Fruit fly (Drosophila melanogaster) ovary, adult (tissue): ENCODE measurements around the gene CG11109.

Experiments used
- CG17801 ChIP-seq: fragments of 200-800 bp; optimal IDR thresholded peaks from 2 replicates; lab custom pipeline; 2019; ENCODE audit warnings: missing biosample characterization, mild to moderate bottlenecking, missing genetic modification characterization, moderate library complexity; ENCODE audit not compliant: partially characterized antibody

Gene CG11109

DNA sequence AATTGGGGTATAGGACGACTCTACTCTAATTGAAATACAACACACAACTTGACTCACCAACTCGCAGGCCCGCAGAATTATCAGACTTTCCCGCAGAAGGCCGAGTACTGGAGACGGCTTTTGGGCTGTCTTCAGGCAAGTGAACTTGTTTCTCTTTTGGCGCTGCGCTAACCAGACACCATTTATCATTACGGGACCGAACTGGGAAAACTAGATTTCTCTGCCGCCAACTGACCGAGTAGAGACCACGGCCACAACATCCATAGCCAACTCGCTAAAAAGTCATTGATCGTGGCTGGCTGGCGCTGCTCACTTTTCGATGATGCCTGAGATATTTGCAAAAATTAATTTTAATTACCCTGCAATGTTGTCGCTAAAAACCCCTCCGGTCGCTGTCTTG, 23.1 kb upstream of the CG11109 start:
- TF ChIP-seq CG17801, result no peak

- TF ChIP-seq CG17801, result peak; percentile 61
These were observed 20.6 kb upstream of the CG11109 start for dm6 chr3L:22851172-22852128.

- no peak for TF ChIP-seq CG17801
These were observed 18.6 kb upstream of the CG11109 start, which contains the start of gene CG32462 for dm6 chr3L:22853412-22853811. CG32462 (minus strand) TSS chr3L:22853512.

DNA sequence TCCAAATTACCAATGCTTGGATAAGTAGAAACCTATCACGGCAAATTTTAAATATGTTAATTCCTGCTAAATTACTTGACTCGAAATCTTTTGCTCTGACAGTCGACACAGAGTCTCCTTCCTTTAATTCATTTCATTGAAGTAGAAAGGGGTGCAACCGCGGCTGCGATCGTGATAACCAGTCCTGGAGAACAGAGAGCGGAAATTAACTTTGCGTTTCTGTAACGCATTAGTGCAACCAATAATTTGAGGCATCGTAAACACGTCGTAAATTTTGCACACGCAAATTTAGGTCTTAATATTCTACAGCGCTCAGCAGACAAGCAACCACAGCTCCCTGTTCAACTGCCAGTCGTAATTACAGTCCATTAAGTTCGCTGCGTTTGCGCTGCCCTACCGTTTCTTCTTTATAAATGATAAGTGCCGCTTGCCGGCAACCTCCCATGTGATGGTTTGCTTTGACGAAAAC, 16.0 kb upstream of the CG11109 start, which contains the start of gene CG32459:
TSS of gene CG32459 (minus strand) at position 51 of the 469 bp plus-strand sequence.
- TF ChIP-seq CG17801, result no peak

- TF ChIP-seq CG17801, result no peak
These were observed 11.5 kb upstream of the CG11109 start, which contains the start of gene CG13239 for dm6 chr3L:22860487-22860886. CG13239 (plus strand) TSS chr3L:22860787.

DNA sequence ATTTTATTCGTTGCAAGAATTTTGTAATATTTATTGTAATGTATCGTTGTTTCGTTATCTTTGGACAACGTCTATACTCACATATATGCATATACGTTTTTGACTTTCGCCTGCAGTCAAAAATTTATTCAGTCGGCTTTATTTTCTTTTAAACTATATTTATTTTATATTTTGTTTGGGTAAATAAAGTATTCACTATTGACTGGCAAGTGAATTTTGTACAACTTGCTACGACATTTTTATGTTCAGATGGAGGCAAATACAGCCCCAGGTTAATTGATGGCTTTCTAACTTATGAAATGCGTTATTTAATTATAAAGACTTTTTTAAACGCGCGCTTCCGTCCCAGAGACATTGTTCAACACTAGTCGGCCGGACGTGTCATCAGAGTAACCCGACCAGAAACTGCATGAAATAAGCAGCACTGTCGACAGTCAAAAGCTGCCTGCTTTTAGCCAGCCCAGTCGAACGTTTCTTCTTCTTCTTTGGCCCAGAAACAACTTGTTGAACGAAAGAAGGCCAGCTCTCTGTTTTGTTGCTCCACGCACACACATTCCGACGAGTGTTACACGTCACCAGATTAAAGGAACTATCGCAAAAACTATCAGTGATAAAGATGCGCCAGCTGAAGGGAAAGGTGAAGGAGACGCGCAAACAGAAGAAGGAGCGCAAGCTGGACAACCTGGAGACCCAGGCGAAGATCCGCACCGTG, 8.5 kb upstream of the CG11109 start, which contains the start of gene CG33169:
TSS of gene CG33169 (plus strand) at position 498 of the 712 bp plus-strand sequence.
- TF ChIP-seq CG17801, result peak; percentile 49

- TF ChIP-seq CG17801, result peak; percentile 14
These were observed 7.5 kb upstream of the CG11109 start, which contains the start of gene CG33170 for dm6 chr3L:22864254-22865060. CG33170 (plus strand) TSS chr3L:22864600.

DNA sequence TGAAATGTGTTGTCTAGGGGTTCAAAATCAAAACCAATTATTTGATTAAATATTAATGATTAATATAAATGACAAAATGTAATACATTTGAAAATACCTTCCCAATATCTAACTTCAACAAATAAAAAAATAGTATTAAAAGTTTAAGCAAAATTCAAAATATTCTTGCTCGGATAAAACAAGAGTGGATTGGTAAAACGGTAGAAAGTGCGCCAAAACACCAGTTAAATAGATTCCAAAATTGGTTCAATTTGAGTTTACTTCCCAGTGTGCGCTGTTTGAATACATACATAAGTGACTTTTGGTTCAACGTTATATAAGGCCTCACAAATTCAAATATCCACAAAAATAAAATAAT, 7.0 kb upstream of the CG11109 start:
- TF ChIP-seq CG17801, result no peak

- TF ChIP-seq CG17801, result peak; percentile 53
These were observed 3.9 kb upstream of the CG11109 start, which contains the start of gene EMC4 for dm6 chr3L:22868070-22868469. EMC4 (minus strand) TSS chr3L:22868243.

DNA sequence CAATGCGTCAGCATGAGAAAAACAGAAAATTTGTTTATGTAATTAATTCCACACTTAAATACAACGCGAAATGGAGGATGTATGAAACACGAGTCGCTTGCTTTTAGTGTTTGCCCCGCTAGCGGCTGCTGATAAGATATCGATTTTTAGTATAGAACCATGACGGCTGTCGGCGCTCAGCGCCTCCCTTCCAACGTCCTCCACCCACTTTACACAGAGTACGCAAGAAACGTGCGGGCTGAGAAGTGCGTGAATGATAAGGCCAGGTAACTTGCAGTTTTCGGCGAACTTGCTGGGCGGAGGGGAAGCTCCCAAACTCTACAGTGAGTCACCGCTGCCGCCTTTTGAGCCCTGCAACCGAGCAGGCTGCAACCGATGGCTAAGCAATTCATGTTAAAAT, 1.6 kb upstream of the CG11109 start:
- no peak for TF ChIP-seq CG17801

DNA sequence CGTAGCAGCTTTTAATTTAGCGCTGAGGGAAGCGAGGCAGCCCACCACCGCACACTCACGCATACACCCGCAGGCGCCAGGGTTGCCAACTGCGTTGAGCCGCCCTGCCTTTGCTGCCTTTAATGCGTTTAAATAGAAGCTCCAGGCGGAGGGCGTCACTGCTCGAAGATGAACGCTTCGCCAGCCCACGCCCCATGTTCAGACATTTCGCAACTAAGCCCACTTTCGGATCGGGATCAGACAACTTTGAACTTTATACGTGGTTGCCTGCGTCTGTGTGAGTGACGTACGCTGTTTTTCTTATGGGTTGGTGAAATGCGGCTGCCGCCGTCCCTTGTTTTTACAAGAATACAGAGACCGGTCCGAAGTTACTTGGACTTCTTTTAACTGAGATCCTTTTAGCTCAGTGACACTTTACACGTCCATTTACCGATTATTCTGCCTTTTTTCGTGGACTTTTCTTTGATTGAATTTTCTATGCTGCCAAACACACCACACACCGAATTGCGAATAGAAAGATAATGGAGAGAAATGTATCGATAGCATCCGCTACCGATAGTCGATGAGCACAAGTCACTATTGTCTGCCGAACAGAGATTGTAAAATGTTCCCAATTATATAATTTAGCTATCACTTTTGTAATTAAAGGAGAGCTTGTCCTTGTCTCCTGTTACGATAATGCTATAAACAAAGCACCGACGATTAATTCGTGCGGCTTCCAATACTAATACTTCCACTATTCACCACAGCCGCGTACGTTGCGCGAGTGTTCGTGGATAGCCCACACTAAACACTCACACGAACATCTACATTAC, 763 bp upstream of the CG11109 start:
- no peak for TF ChIP-seq CG17801

DNA sequence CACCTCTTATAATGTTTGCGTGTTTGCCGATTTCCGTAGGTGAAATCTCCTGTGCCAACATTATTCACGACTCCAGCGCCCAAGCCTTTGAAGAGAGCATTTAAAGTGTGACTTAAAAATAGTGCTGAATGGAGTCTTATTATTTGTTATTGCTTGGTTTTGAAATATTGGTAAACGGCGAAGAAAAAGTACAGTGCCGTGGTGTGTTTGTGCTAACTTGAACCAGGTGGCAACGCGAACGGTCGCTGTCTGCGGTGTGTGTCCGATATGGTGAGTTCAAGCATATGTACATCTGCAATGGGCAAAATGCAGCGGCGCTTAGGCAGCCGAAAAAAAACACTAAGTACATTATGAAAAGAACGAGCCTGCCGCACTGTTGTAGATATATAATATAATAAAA, 5.9 kb downstream of the CG11109 start:
- TF ChIP-seq CG17801, result no peak

DNA sequence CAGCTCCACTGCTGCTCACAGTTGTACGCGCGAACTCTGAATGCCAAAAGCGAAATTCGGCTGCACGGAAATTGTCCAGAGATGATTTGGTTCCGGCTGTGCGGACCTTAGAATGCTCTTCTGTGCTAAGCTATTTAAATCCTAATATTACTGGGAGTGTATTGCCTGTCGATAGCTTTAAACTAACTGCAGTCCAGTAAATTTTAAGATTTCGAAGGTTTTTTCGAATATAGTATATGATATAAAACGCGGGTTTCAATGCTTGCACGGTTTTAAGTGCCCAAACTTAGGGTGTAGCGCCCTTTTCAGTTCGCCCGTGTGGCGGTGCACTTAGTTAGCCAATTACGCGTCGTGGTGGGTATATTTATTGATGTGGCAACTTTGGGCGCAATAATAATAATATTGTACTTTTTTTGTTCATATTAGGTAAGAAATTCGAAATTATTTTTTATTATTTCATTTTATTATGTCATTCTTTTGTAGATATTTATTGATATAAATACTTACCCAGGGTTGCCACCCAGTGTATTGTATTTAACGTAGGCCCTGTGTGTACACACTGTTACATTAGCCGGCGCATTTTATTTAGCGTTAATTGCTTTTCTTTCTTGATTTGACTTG, 6.8 kb downstream of the CG11109 start, which contains the start of the genes Chro and Ssl1:
TSS of gene Chro (minus strand) at position 262 of the 621 bp plus-strand sequence.
TSS of gene Ssl1 (plus strand) at position 367 of the 621 bp plus-strand sequence.
- peak; percentile 100 for TF ChIP-seq CG17801

DNA sequence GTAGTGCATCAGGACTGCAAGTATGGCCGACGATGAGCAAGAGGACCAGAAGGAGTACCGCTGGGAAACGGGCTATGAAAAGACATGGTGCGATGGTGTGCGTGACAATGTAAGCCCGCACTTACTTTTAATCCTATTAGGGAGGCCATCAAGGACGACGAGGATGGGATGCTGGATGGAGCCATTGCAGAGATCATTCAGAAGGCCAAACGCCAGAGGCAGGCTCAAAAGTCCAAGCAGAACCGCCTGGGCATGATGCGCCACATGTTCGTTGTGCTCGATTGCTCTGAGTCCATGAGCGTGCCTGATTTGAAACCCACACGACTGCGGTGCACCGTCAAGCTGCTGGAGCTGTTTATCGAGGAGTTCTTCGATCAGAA, 7.3 kb downstream of the CG11109 start:
- TF ChIP-seq CG17801, result no peak

DNA sequence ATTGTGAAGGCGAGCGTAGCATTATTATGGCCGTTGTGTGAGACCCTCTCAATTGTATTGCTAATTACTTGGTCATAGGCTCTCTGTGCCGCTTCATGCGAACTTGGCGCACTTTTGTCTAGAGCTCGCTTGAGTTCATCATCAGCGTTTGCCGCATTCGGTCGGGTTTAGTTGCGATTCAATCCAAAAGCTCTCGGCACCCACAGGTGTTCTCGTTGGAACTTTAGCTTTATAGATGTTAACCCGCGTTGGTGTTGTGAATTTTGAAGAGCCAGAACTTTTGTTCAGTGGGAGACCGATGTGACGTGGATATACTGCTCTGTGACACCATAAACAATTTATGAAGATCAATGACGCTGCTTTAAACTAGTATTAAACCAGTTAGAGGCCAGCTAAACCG, 8.9 kb downstream of the CG11109 start, which contains the start of gene slif:
TSS of gene slif (plus strand) at position 132 of the 400 bp plus-strand sequence.
- TF ChIP-seq CG17801, result no peak
